Fruit fly (Drosophila melanogaster) whole organism, pupa: Measurements from ENCODE around the gene CG13962.

Experiments
- CG10348 ChIP-seq: fragments of 200-800 bp; sonication (Bioruptor generic); IDR thresholded peaks from 2 replicates; pipeline ENCODE4 v1.3.6; 2022; ENCODE audit warnings: missing biosample characterization, missing genetic modification characterization
- CG12605 ChIP-seq: fragments of 200-800 bp; sonication (Bioruptor generic); IDR thresholded peaks from 2 replicates; pipeline ENCODE4 v1.3.6; 2022; ENCODE audit warnings: missing biosample characterization, missing genetic modification characterization
- CG13204 ChIP-seq: fragments of 200-800 bp; sonication (Bioruptor generic); optimal IDR thresholded peaks from 2 replicates; lab custom pipeline; 2018; ENCODE audit warnings: missing biosample characterization, mild to moderate bottlenecking, missing genetic modification characterization, moderate library complexity
- CG14655 ChIP-seq: fragments of 200-800 bp; sonication (Bioruptor generic); optimal IDR thresholded peaks from 3 replicates; lab custom pipeline; 2017; ENCODE audit warnings: mild to moderate bottlenecking, missing biosample characterization, missing genetic modification reagents, missing genetic modification characterization
- CG15710 ChIP-seq: fragments of 200-800 bp; sonication (Bioruptor generic); optimal IDR thresholded peaks from 2 replicates; lab custom pipeline; 2018; ENCODE audit warnings: missing biosample characterization, mild to moderate bottlenecking, missing genetic modification characterization, moderate library complexity
- CG17806 ChIP-seq: fragments of 200-800 bp; sonication (Bioruptor generic); optimal IDR thresholded peaks from 2 replicates; lab custom pipeline; 2018; ENCODE audit warnings: missing biosample characterization, mild to moderate bottlenecking, missing genetic modification characterization, moderate library complexity
- CG32121 ChIP-seq: fragments of 200-800 bp; sonication (Bioruptor generic); IDR thresholded peaks from 2 replicates; pipeline ENCODE4 v1.3.6; 2022; ENCODE audit warnings: missing biosample characterization, missing genetic modification characterization
- CG34367 ChIP-seq: fragments of 200-800 bp; sonication (Bioruptor generic); optimal IDR thresholded peaks from 2 replicates; lab custom pipeline; 2018; ENCODE audit warnings: missing biosample characterization, mild to moderate bottlenecking, missing genetic modification characterization
- CG4496 ChIP-seq: fragments of 200-800 bp; sonication (Bioruptor generic); IDR thresholded peaks from 3 replicates; pipeline ENCODE4 v1.3.6; 2022; ENCODE audit warnings: missing biosample characterization, missing genetic modification characterization
- CG8159 ChIP-seq: fragments of 200-800 bp; sonication (Bioruptor generic); optimal IDR thresholded peaks from 3 replicates; lab custom pipeline; 2018; ENCODE audit warnings: missing biosample characterization, mild to moderate bottlenecking, missing genetic modification characterization, moderate library complexity
- CG8301 ChIP-seq: fragments of 200-800 bp; sonication (Bioruptor generic); optimal IDR thresholded peaks from 2 replicates; lab custom pipeline; 2018; ENCODE audit warnings: missing biosample characterization, mild to moderate bottlenecking, missing genetic modification characterization
- CG9948 ChIP-seq: fragments of 200-800 bp; sonication (Bioruptor generic); optimal IDR thresholded peaks from 2 replicates; lab custom pipeline; 2018; ENCODE audit warnings: missing biosample characterization, mild to moderate bottlenecking, missing genetic modification characterization, moderate library complexity
- D1 ChIP-seq: fragments of 200-800 bp; sonication (Bioruptor generic); optimal IDR thresholded peaks from 2 replicates; lab custom pipeline; 2018; ENCODE audit warnings: missing biosample characterization, mild to moderate bottlenecking, missing genetic modification characterization, moderate library complexity
- EcR ChIP-seq: fragments of 200-800 bp; sonication (Bioruptor generic); optimal IDR thresholded peaks from 3 replicates; lab custom pipeline; 2019; ENCODE audit warnings: missing biosample characterization, missing genetic modification characterization, mild to moderate bottlenecking, moderate library complexity, missing genetic modification reagents
- Ets98B ChIP-seq: fragments of 200-800 bp; sonication (Bioruptor generic); IDR thresholded peaks from 2 replicates; pipeline ENCODE4 v1.3.6; 2022; ENCODE audit warnings: missing biosample characterization, missing genetic modification characterization
- Pif1A ChIP-seq: fragments of 200-800 bp; sonication (Bioruptor generic); optimal IDR thresholded peaks from 3 replicates; lab custom pipeline; 2016; ENCODE audit warnings: missing biosample characterization, missing genetic modification characterization
- Pif1B ChIP-seq: fragments of 200-800 bp; sonication (Bioruptor generic); optimal IDR thresholded peaks from 3 replicates; lab custom pipeline; 2016; ENCODE audit warnings: missing biosample characterization, missing genetic modification characterization
- Snoo ChIP-seq: fragments of 200-800 bp; sonication (Bioruptor generic); optimal IDR thresholded peaks from 3 replicates; lab custom pipeline; 2017; ENCODE audit warnings: missing biosample characterization, mild to moderate bottlenecking, missing genetic modification characterization, inconsistent platforms
- fd96Ca ChIP-seq: fragments of 200-800 bp; sonication (Bioruptor generic); IDR thresholded peaks from 3 replicates; pipeline ENCODE4 v1.3.6; 2022; ENCODE audit warnings: missing biosample characterization, missing genetic modification characterization
- gl ChIP-seq: fragments of 200-800 bp; sonication (Bioruptor generic); optimal IDR thresholded peaks from 2 replicates; lab custom pipeline; 2018; ENCODE audit warnings: missing biosample characterization, mild to moderate bottlenecking, missing genetic modification characterization
- rn ChIP-seq: fragments of 200-800 bp; sonication (Bioruptor generic); IDR thresholded peaks from 2 replicates; pipeline ENCODE4 v1.3.6; 2022; ENCODE audit warnings: missing biosample characterization, missing genetic modification characterization

Gene CG13962

DNA sequence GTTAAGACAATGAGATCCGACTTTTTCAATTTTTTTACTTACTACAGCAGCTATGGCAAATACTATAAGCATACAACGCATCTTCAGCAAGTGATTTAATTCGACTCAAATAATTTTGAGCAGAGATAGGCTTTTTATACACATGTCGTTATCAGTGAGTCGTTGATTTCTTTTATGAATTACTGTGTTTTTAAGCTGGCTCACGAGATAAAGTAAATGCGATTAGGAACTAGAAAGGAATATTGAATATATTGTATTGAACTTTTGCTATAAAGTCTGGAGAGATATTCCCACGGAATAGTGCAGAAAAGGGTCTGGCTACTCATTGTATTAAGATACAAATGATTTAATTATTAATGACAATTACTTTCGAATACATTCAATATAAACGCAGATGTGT is at the start of gene CG13962:
TSS of gene CG13962 (minus strand) at position 101 of the 400 bp plus-strand sequence.
- TF ChIP-seq CG12605 = no peak
- no peak for TF ChIP-seq Ets98B (GFP tag; lab: Robert Waterston, UW)
- TF ChIP-seq Pif1B (GFP tag; lab: Kevin White, UChicago) = no peak
- TF ChIP-seq fd96Ca (GFP tag; lab: Robert Waterston, UW) = no peak
- TF ChIP-seq CG17806 (tag; lab: Kevin White, UChicago) = no peak
- TF ChIP-seq CG34367 (tag; lab: Kevin White, UChicago) = no peak
- TF ChIP-seq Snoo (tag; lab: Kevin White, UChicago) = no peak
- no peak for TF ChIP-seq gl (tag; lab: Kevin White, UChicago)
- no peak for TF ChIP-seq CG8159 (tag; lab: Kevin White, UChicago)
- TF ChIP-seq CG13204 (GFP tag; lab: Kevin White, UChicago) = no peak
- TF ChIP-seq CG15710 (tag; lab: Kevin White, UChicago) = no peak

DNA sequence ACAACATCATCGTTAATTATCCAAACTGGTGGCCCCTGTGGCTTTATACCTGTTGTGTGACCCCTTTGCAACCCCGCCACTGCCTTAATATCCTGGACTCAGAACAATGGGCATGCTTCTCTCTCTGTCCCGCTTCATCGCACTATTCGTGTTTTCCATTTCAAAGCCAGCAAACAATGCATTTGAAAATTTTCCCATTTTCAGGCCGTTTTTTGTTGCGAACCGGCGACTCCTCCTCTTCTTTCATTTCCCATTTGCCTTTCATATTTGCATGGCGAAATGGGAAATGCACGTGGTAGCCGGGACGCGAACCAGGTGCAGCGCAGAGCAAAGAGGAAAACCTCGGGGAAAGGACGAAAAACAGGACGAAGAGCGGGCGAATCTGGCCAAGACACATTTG is 45.4 kb upstream of the CG13962 start:
- TF ChIP-seq CG12605 (no peak), EcR (no peak), CG14655 (no peak), CG4496 (GFP tag; lab: Robert Waterston, UW) (no peak), Snoo (tag; lab: Kevin White, UChicago) (no peak), CG13204 (GFP tag; lab: Kevin White, UChicago) (no peak), CG8159 (tag; lab: Kevin White, UChicago) (no peak)
- TF ChIP-seq, all 21 proteins: peak for 0

DNA sequence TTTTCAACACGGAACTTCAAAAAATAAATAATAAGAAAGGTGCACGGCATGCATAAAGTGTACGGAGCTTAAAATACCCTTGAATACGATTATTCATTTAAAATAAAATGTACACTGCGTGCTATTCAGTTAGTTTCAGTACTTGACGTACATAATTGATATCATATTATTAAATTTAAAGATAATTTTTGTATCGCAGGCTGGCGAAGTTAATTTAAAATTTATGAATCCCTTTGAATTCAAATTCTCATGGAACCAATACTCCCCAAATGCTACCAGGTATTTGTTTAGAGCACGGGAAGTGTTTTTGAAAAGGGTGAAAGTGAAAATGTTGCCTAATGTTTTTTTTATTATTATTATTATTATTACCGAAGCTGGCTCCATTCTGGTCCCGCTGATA is 40.9 kb upstream of the CG13962 start:
- TF ChIP-seq CG8301 (tag; lab: Kevin White, UChicago) (no peak), CG13204 (GFP tag; lab: Kevin White, UChicago) (no peak), CG32121 (GFP tag; lab: Robert Waterston, UW) (no peak), CG8159 (tag; lab: Kevin White, UChicago) (no peak), Pif1A (GFP tag; lab: Kevin White, UChicago) (no peak), rn (GFP tag; lab: Robert Waterston, UW) (no peak), CG15710 (tag; lab: Kevin White, UChicago) (no peak), Pif1B (GFP tag; lab: Kevin White, UChicago) (no peak), CG17806 (tag; lab: Kevin White, UChicago) (no peak), D1 (tag; lab: Kevin White, UChicago) (no peak), CG10348 (GFP tag; lab: Robert Waterston, UW) (no peak), CG4496 (GFP tag; lab: Robert Waterston, UW) (no peak), CG34367 (tag; lab: Kevin White, UChicago) (no peak), Snoo (tag; lab: Kevin White, UChicago) (no peak), gl (tag; lab: Kevin White, UChicago) (no peak), CG12605 (no peak), fd96Ca (GFP tag; lab: Robert Waterston, UW) (no peak), CG9948 (tag; lab: Kevin White, UChicago) (no peak), EcR (no peak)

DNA sequence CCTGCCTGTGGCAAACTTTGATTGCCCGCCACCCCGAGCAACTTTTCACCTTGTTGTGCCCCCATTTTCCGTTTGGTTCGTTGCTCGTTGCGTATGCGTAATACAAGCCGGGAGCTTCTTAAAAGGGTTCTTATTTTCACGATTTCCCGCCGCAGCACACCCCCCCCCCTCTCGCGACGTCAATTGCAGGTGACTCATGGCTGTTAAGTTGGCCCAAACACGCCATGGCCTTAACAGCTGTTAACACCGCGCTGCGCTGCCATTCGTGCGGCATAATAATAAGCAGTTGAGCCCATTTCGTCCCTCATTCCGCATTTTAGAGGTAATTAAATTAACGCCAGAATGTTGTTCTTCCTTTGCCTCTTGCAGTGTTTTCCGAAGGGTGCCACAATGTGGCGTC is 36.6 kb upstream of the CG13962 start:
- TF ChIP-seq CG8301 (tag; lab: Kevin White, UChicago) (no peak), CG12605 (no peak), CG8159 (tag; lab: Kevin White, UChicago) (no peak), CG9948 (tag; lab: Kevin White, UChicago) (no peak), CG15710 (tag; lab: Kevin White, UChicago) (no peak), Snoo (tag; lab: Kevin White, UChicago) (no peak), Pif1A (GFP tag; lab: Kevin White, UChicago) (no peak), Ets98B (GFP tag; lab: Robert Waterston, UW) (no peak), EcR (no peak), CG14655 (no peak), Pif1B (GFP tag; lab: Kevin White, UChicago) (no peak), CG10348 (GFP tag; lab: Robert Waterston, UW) (no peak), D1 (tag; lab: Kevin White, UChicago) (no peak), rn (GFP tag; lab: Robert Waterston, UW) (no peak), gl (tag; lab: Kevin White, UChicago) (no peak)

DNA sequence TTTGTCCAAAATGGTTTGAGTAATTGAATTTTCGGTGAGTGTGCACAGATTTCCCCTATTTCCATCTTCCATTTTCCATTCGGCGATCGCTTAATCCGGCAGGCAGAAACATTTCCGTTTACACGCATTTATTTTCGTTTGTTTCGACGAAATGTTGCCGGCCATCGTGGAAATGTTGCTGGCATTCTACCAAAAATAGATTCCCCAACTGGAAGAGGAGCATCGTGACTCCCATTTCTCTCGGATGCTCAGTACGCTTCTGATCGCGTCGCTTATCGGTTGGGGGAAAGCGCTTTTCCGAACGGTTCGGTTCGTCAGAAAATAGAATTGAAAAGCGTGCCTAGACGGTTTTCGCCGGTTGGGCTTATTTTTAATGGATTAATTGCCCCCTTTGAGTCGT is 35.4 kb upstream of the CG13962 start:
- TF ChIP-seq CG9948 (tag; lab: Kevin White, UChicago) (no peak), CG15710 (tag; lab: Kevin White, UChicago) (no peak), CG13204 (GFP tag; lab: Kevin White, UChicago) (no peak), D1 (tag; lab: Kevin White, UChicago) (no peak), CG10348 (GFP tag; lab: Robert Waterston, UW) (no peak), Pif1A (GFP tag; lab: Kevin White, UChicago) (no peak), CG17806 (tag; lab: Kevin White, UChicago) (no peak), rn (GFP tag; lab: Robert Waterston, UW) (no peak), fd96Ca (GFP tag; lab: Robert Waterston, UW) (no peak), Ets98B (GFP tag; lab: Robert Waterston, UW) (no peak), EcR (no peak)
- TF ChIP-seq, all 21 proteins: peak for 0

DNA sequence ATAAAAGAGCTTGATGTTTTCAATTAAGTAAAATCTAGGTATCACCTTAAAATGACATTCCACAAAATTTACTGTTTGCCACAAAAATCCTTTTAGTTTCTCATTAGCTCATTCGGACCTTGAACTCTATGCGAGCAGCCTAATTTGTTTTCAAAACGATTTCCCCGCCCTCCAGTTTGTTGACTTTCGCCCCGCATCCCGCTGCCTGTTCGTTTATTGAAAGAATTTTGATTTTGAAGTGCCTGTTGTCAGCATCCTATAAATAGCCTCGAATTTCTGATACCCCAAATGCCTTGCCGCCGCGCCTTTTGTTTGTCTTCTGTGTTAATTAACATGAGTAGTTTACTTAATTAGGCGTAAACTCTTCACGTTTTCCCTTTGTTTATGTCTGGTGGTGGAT is 33.2 kb upstream of the CG13962 start:
- TF ChIP-seq CG14655 (peak; percentile 3), CG34367 (tag; lab: Kevin White, UChicago) (no peak)
